Fruit fly (Drosophila melanogaster): ENCODE measurements around the gene Sec61gamma.

Sec61gamma gene

DNA sequence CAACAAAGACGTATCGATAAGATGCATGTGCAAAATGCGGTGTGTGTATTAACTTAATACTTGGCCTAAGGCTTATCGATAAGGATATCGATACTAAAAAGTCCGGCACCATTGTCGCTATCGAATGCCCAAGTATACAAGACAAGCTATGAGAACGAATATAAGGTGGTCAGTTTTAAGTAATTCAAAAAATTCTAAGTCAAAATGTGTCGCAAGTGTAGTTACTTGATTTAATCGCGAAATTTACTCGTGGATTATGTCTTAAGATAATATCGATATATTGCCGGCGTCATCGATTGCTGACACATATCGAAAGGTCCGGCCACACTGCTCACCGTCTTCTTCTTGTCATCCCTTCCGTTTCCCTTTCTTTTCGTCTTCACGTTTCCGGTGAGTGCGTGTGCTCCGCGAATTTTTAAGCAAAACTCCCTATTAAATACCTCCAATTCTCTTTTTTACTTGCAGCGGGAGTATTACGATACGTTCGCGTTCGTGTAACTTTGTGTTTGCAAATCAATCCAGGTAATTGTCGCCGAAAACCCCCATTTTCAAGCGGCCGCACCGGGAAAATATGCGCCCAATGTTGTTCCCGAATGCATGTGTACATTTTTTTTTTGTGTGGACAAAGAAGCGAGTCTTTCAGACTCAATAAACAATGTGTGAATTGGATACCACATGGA lies 45.3 kb upstream of the Sec61gamma start, which contains the start of gene RpS10b (continued):
- TF ChIP-seq CG11294 (GFP tag; IDR thresholded peaks at IDR 0.05) (no peak), CG9139 (GFP tag; optimal IDR thresholded peaks at IDR 0.05) (peak; percentile 89), topi (GFP tag; optimal IDR thresholded peaks at IDR 0.05) (peak; percentile 89), Sox15 (GFP tag; optimal IDR thresholded peaks at IDR 0.05) (peak; percentile 54), cyc (GFP tag; optimal IDR thresholded peaks at IDR 0.05) (peak; percentile 84), Ets96B (tag; optimal IDR thresholded peaks at IDR 0.05) (peak; percentile 17), Smox (GFP tag; optimal IDR thresholded peaks at IDR 0.05) (peak; percentile 72), CG11762 (GFP tag; optimal IDR thresholded peaks at IDR 0.05; ENCODE audit: insufficient read depth) (peak; percentile 80), eg (GFP tag; IDR thresholded peaks at IDR 0.05) (peak; percentile 87), CG6854 (GFP tag; optimal IDR thresholded peaks at IDR 0.05) (peak; percentile 98), CG34406 (GFP tag; optimal IDR thresholded peaks at IDR 0.05) (peak; percentile 87), CG6276 (GFP tag; optimal IDR thresholded peaks at IDR 0.05) (peak; percentile 39), fd85E (GFP tag; optimal IDR thresholded peaks at IDR 0.05) (peak; percentile 62), CG31627 (GFP tag; optimal IDR thresholded peaks at IDR 0.05) (peak; percentile 77), CG15336 (GFP tag; IDR thresholded peaks at IDR 0.05) (peak; percentile 45), CG6792 (GFP tag; optimal IDR thresholded peaks at IDR 0.05) (peak; percentile 81), CG32006 (GFP tag; optimal IDR thresholded peaks at IDR 0.05) (peak; percentile 52), CG8632 (GFP tag; optimal IDR thresholded peaks at IDR 0.05) (peak; percentile 84), esn (GFP tag; optimal IDR thresholded peaks at IDR 0.05) (peak; percentile 90), CG3032 (tag; optimal IDR thresholded peaks at IDR 0.05) (peak; percentile 47), fd59A (GFP tag; optimal IDR thresholded peaks at IDR 0.05) (peak; percentile 74), pdm3 (GFP tag; optimal IDR thresholded peaks at IDR 0.05) (peak; percentile 83), salr (GFP tag; optimal IDR thresholded peaks at IDR 0.05) (peak; percentile 38 to 81)

DNA sequence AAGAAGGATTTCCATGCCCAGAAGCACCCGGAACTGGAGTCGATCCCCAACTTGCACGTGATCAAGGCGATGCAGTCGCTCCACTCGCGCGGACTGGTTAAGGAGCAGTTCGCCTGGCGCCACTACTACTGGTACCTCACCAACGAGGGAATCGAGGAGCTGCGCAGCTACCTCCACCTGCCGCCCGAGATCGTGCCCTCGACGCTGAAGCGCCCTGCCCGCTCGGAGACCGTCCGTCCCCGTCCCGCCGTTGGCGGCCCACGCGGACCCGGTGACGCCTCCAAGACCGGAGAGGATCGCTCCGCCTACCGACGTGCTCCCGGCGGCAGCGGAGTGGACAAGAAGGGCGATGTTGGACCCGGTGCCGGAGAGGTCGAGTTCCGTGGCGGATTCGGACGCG lies 44.6 kb upstream of the Sec61gamma start:
- TF ChIP-seq CG6163 (GFP tag; IDR thresholded peaks at IDR 0.05) = no peak
- TF ChIP-seq Sox15 (GFP tag; optimal IDR thresholded peaks at IDR 0.05) = no peak
- no peak for TF ChIP-seq CG8119 (GFP tag; IDR thresholded peaks at IDR 0.05)
- TF ChIP-seq CG3032 (tag; optimal IDR thresholded peaks at IDR 0.05) = no peak
- TF ChIP-seq Eip93F (GFP tag; optimal IDR thresholded peaks at IDR 0.05) = no peak
- no peak for TF ChIP-seq CG11902 (GFP tag; optimal IDR thresholded peaks at IDR 0.05)
- TF ChIP-seq spab (GFP tag; optimal IDR thresholded peaks at IDR 0.05) = no peak
- no peak for TF ChIP-seq Hr38 (GFP tag; optimal IDR thresholded peaks at IDR 0.05)
- no peak for TF ChIP-seq lz (GFP tag; optimal IDR thresholded peaks at IDR 0.05)

DNA sequence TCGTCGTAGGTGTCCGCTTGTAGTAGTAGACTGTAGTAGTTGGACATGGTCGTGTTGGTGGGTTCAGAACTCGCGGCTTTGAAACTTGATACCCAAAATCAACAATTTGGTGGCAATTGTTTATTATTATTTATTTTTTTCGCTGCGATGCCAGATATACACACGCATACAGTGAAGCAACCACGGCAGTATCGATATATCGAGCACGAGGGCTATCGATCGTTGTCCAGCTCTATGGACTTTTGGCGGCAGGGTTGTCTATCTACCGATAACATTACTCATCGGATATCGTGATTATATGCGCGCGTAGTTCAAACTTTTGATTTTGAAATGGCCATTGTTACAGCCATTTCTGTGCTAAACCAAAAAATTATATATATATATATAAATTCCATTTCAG lies 41.5 kb upstream of the Sec61gamma start, which contains the start of gene CG14220:
Gene CG14220 (minus strand): TSS at position 208 of the 400 bp plus-strand sequence.
- no peak for TF ChIP-seq Blimp-1 (GFP tag; optimal IDR thresholded peaks at IDR 0.05)
- TF ChIP-seq fd85E (GFP tag; optimal IDR thresholded peaks at IDR 0.05) = no peak
- TF ChIP-seq svp (GFP tag) = peak; percentile 22
- no peak for TF ChIP-seq CG31627 (GFP tag; optimal IDR thresholded peaks at IDR 0.05)
- TF ChIP-seq CG3032 (tag; optimal IDR thresholded peaks at IDR 0.05) = peak; percentile 12
- peak; percentile 2 for TF ChIP-seq fkh (GFP tag; optimal IDR thresholded peaks at IDR 0.05)
- TF ChIP-seq CG11762 (GFP tag; optimal IDR thresholded peaks at IDR 0.05; ENCODE audit: insufficient read depth) = no peak

DNA sequence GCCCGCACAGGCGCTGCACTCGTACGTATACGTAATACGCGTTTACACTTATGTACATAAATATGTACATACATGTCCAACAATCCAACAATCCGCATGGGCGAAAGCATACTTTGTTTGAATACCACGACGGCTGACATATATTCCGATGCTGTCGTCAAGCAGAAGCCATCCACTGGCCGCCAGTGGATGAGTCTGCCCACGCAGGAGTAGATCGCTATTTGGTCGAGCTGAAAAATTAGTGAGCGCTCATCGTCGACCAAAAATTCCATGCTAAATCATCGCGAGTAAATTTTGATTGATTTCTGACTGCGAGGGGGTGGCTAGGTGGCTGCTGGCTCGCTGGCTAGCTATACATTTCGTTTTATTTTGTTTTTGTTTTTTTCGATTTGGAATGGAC lies 40.6 kb upstream of the Sec61gamma start:
- no peak for TF ChIP-seq dac (GFP tag; optimal IDR thresholded peaks at IDR 0.05)
- no peak for TF ChIP-seq svp (GFP tag)
- no peak for TF ChIP-seq CG6276 (GFP tag; optimal IDR thresholded peaks at IDR 0.05)
- no peak for TF ChIP-seq esn (GFP tag; optimal IDR thresholded peaks at IDR 0.05)
- TF ChIP-seq fkh (GFP tag; optimal IDR thresholded peaks at IDR 0.05) = peak; percentile 9
